Fruit fly (Drosophila melanogaster): ENCODE data around the gene CG5937.

DNA sequence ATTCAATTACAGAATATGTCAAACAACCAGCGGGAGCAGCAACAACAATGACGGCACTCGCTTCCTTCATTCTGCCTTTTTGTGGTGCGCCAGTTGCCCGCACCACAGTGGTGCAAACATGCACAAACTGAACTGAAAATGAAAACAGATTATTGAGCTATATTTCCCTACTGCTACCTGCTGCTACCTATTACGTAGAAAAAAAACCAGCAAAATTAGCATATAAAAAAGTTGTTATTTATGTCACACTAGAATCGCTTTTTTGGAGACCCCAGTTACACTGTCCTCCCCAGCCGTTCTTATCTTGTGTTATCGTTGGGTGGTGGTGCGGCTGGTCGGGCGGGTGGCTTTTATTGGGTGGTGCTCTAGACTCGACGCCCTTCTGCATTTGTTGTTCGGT is 57.8 kb downstream of the CG5937 start:
- no peak for TF ChIP-seq psq (optimal IDR thresholded peaks at IDR 0.05)
- no peak for TF ChIP-seq h (optimal IDR thresholded peaks at IDR 0.05)

Measured in Kc167 (cell line).